Fruit fly (Drosophila melanogaster) whole organism, embryonic: Measurements from ENCODE around the gene Obp19a.

ENCODE experiments used
- Abd-B ChIP-seq: fragments of 200-800 bp; sonication (Bioruptor generic); optimal IDR thresholded peaks from 2 replicates; lab custom pipeline; 2018; ENCODE audit warnings: missing biosample characterization, mild to moderate bottlenecking, missing genetic modification characterization, moderate library complexity
- Ada2b ChIP-seq: fragments of 200-800 bp; sonication (Bioruptor generic); IDR thresholded peaks from 2 replicates; pipeline ENCODE4 v1.3.6; 2022; ENCODE audit warnings: missing biosample characterization, missing genetic modification characterization
- Awh ChIP-seq: fragments of 200-800 bp; sonication (Bioruptor generic); IDR thresholded peaks from 2 replicates; pipeline ENCODE4, ENCODE4 v1.3.6; 2022; ENCODE audit warnings: missing biosample characterization, missing genetic modification characterization
- B-H1 ChIP-seq: fragments of 200-800 bp; sonication (Bioruptor generic); IDR thresholded peaks from 3 replicates; pipeline ENCODE4 v1.3.6; 2022; ENCODE audit warnings: missing biosample characterization, missing genetic modification characterization
- C15 ChIP-seq: fragments of 200-800 bp; sonication (Bioruptor generic); IDR thresholded peaks from 3 replicates; pipeline ENCODE4 v1.3.6; 2022; ENCODE audit warnings: missing biosample characterization, missing genetic modification characterization
- CG11398 ChIP-seq: fragments of 200-800 bp; sonication (Bioruptor generic); optimal IDR thresholded peaks from 2 replicates; lab custom pipeline; 2016; ENCODE audit warnings: missing biosample characterization, missing genetic modification characterization
- CG11456 ChIP-seq: fragments of 200-800 bp; sonication (Bioruptor generic); IDR thresholded peaks from 3 replicates; pipeline ENCODE4 v1.3.6; 2022; ENCODE audit warnings: missing biosample characterization, missing genetic modification characterization
- CG11723 ChIP-seq: fragments of 200-800 bp; sonication (Bioruptor generic); optimal IDR thresholded peaks from 2 replicates; lab custom pipeline; 2017; ENCODE audit warnings: missing biosample characterization, mild to moderate bottlenecking, missing genetic modification characterization
- CG12391 ChIP-seq: fragments of 200-800 bp; sonication (Bioruptor generic); optimal IDR thresholded peaks from 3 replicates; lab custom pipeline; 2018; ENCODE audit warnings: missing biosample characterization, mild to moderate bottlenecking, missing genetic modification characterization, moderate library complexity
- CG13123 ChIP-seq: fragments of 200-800 bp; sonication (Bioruptor generic); optimal IDR thresholded peaks from 2 replicates; lab custom pipeline; 2016; ENCODE audit warnings: missing biosample characterization, missing genetic modification characterization
- CG13424 ChIP-seq: fragments of 200-800 bp; sonication (Bioruptor generic); optimal IDR thresholded peaks from 2 replicates; lab custom pipeline; 2019; ENCODE audit warnings: missing biosample characterization, mild to moderate bottlenecking, missing genetic modification characterization, moderate library complexity
- CG17328 ChIP-seq: fragments of 200-800 bp; sonication (Bioruptor generic); IDR thresholded peaks from 2 replicates; pipeline ENCODE4 v1.3.6; 2022; ENCODE audit warnings: missing biosample characterization, missing genetic modification characterization
- CG17829 ChIP-seq: fragments of 200-800 bp; optimal IDR thresholded peaks from 2 replicates; lab custom pipeline; 2019; ENCODE audit warnings: missing biosample characterization, mild to moderate bottlenecking, missing genetic modification characterization, moderate library complexity
- CG17912 ChIP-seq: fragments of 200-800 bp; sonication (Bioruptor generic); optimal IDR thresholded peaks from 2 replicates; lab custom pipeline; 2018; ENCODE audit warnings: missing biosample characterization, mild to moderate bottlenecking, missing genetic modification characterization
- CG18262 ChIP-seq: fragments of 200-800 bp; optimal IDR thresholded peaks from 3 replicates; lab custom pipeline; 2019; ENCODE audit warnings: missing biosample characterization, mild to moderate bottlenecking, missing genetic modification characterization, moderate library complexity
- CG18599 ChIP-seq: fragments of 200-800 bp; sonication (Bioruptor generic); optimal IDR thresholded peaks from 3 replicates; lab custom pipeline; 2017; ENCODE audit warnings: missing biosample characterization, missing genetic modification characterization, mild to moderate bottlenecking, moderate library complexity, missing genetic modification reagents
- CG2129 ChIP-seq: fragments of 200-800 bp; sonication (Bioruptor generic); IDR thresholded peaks from 2 replicates; pipeline ENCODE4 v1.3.6; 2022; ENCODE audit warnings: missing biosample characterization, missing genetic modification characterization; ENCODE audit not compliant: partially characterized antibody
- CG2889 ChIP-seq: fragments of 200-800 bp; sonication (Bioruptor generic); IDR thresholded peaks from 3 replicates; pipeline ENCODE4 v1.3.6; 2022; ENCODE audit warnings: missing biosample characterization, missing genetic modification characterization
- CG30431 ChIP-seq: fragments of 200-800 bp; sonication (Bioruptor generic); optimal IDR thresholded peaks from 2 replicates; lab custom pipeline; 2017; ENCODE audit warnings: missing biosample characterization, missing genetic modification characterization
- CG31365 ChIP-seq: fragments of 200-800 bp; sonication (Bioruptor generic); optimal IDR thresholded peaks from 2 replicates; lab custom pipeline; 2018; ENCODE audit warnings: missing biosample characterization, mild to moderate bottlenecking, missing genetic modification characterization
- CG32772 ChIP-seq: fragments of 200-800 bp; sonication (Bioruptor generic); IDR thresholded peaks from 2 replicates; pipeline ENCODE4 v1.3.6; 2022; ENCODE audit warnings: missing biosample characterization, missing genetic modification characterization
- CG33557 ChIP-seq: fragments of 200-800 bp; sonication (Bioruptor generic); optimal IDR thresholded peaks from 2 replicates; lab custom pipeline; 2019; ENCODE audit warnings: missing biosample characterization, mild to moderate bottlenecking, missing genetic modification characterization, moderate library complexity
- CG3407 ChIP-seq: fragments of 200-800 bp; sonication (Bioruptor generic); optimal IDR thresholded peaks from 2 replicates; lab custom pipeline; 2018; ENCODE audit warnings: missing biosample characterization, mild to moderate bottlenecking, missing genetic modification characterization
- CG4328 ChIP-seq: fragments of 200-800 bp; sonication (Bioruptor generic); optimal IDR thresholded peaks from 3 replicates; lab custom pipeline; 2017; ENCODE audit warnings: missing biosample characterization, missing genetic modification reagents, missing genetic modification characterization
- CG4617 ChIP-seq: fragments of 200-800 bp; sonication (Bioruptor generic); optimal IDR thresholded peaks from 3 replicates; lab custom pipeline; 2016; ENCODE audit warnings: missing biosample characterization, missing genetic modification characterization, borderline replicate concordance
- CG6791 ChIP-seq: fragments of 200-800 bp; sonication (Bioruptor generic); IDR thresholded peaks from 3 replicates; pipeline ENCODE4 v1.3.6; 2022; ENCODE audit warnings: missing biosample characterization, missing genetic modification characterization; ENCODE audit not compliant: partially characterized antibody
- CG7372 ChIP-seq: fragments of 200-800 bp; sonication (Bioruptor generic); IDR thresholded peaks from 2 replicates; pipeline ENCODE4 v1.3.6; 2022; ENCODE audit warnings: missing biosample characterization, missing genetic modification characterization
- CG7987 ChIP-seq: fragments of 200-800 bp; sonication (Bioruptor generic); optimal IDR thresholded peaks from 2 replicates; lab custom pipeline; 2018; ENCODE audit warnings: missing biosample characterization, mild to moderate bottlenecking, missing genetic modification characterization, moderate library complexity
- CG9437 ChIP-seq: fragments of 200-800 bp; sonication (Bioruptor generic); optimal IDR thresholded peaks from 2 replicates; lab custom pipeline; 2018; ENCODE audit warnings: missing biosample characterization, mild to moderate bottlenecking, missing genetic modification characterization
- CG9817 ChIP-seq: fragments of 200-800 bp; sonication (Bioruptor generic); optimal IDR thresholded peaks from 2 replicates; lab custom pipeline; 2018; ENCODE audit warnings: missing biosample characterization, mild to moderate bottlenecking, missing genetic modification characterization, moderate library complexity
- Dad ChIP-seq: fragments of 200-800 bp; sonication (Bioruptor generic); optimal IDR thresholded peaks from 3 replicates; lab custom pipeline; 2016; ENCODE audit warnings: missing biosample characterization, missing genetic modification characterization
- Fer1 ChIP-seq: fragments of 200-800 bp; sonication (Bioruptor generic); optimal IDR thresholded peaks from 2 replicates; lab custom pipeline; 2017; ENCODE audit warnings: missing biosample characterization, mild to moderate bottlenecking, missing genetic modification characterization
- H15 ChIP-seq: fragments of 200-800 bp; sonication (Bioruptor generic); IDR thresholded peaks from 3 replicates; pipeline ENCODE4 v1.3.6; 2022; ENCODE audit warnings: missing biosample characterization, missing genetic modification characterization
- HmgD ChIP-seq: fragments of 200-800 bp; sonication (Bioruptor generic); optimal IDR thresholded peaks from 3 replicates; lab custom pipeline; 2016; ENCODE audit warnings: missing biosample characterization, missing genetic modification characterization
- Hsf ChIP-seq: fragments of 200-800 bp; sonication (Bioruptor generic); optimal IDR thresholded peaks from 3 replicates; lab custom pipeline; 2016; ENCODE audit warnings: missing biosample characterization, missing genetic modification characterization
- NFAT ChIP-seq: fragments of 200-800 bp; sonication (Bioruptor generic); IDR thresholded peaks from 2 replicates; pipeline ENCODE4 v1.3.6; 2022; ENCODE audit warnings: missing biosample characterization, missing genetic modification characterization
- NK7.1 ChIP-seq: fragments of 200-800 bp; sonication (Bioruptor generic); optimal IDR thresholded peaks from 3 replicates; lab custom pipeline; 2016; ENCODE audit warnings: missing biosample characterization, missing genetic modification characterization
- ab ChIP-seq: fragments of 200-800 bp; sonication (Bioruptor generic); optimal IDR thresholded peaks from 2 replicates; lab custom pipeline; 2016; ENCODE audit warnings: missing biosample characterization, missing genetic modification characterization
- aop ChIP-seq: fragments of 200-800 bp; sonication (Bioruptor generic); IDR thresholded peaks from 2 replicates; pipeline ENCODE4 v1.3.6; 2022; ENCODE audit warnings: missing biosample characterization, missing genetic modification characterization
- ara ChIP-seq: fragments of 200-800 bp; sonication (Bioruptor generic); IDR thresholded peaks from 2 replicates; pipeline ENCODE4 v1.3.6; 2022; ENCODE audit warnings: missing biosample characterization, missing genetic modification characterization
- az2 ChIP-seq: fragments of 200-800 bp; sonication (Bioruptor generic); optimal IDR thresholded peaks from 3 replicates; lab custom pipeline; 2016; ENCODE audit warnings: missing biosample characterization, missing genetic modification characterization
- cad ChIP-seq: fragments of >200 bp; optimal IDR thresholded peaks from 2 replicates; lab custom pipeline; 2017; ENCODE audit warnings: missing biosample characterization, missing genetic modification characterization
- cas ChIP-seq: fragments of 200-800 bp; sonication (Bioruptor generic); IDR thresholded peaks from 2 replicates; pipeline ENCODE4 v1.3.6; 2022; ENCODE audit warnings: missing biosample characterization, missing genetic modification characterization
- crp ChIP-seq, 2 experiments: fragments of 200-800 bp; sonication (Bioruptor generic); optimal IDR thresholded peaks; 2 replicates in 1 of 2; 3 replicates in 1 of 2; lab custom pipeline; 2017; ENCODE audit warnings: missing biosample characterization in 2 of 2, missing genetic modification characterization in 2 of 2, mild to moderate bottlenecking in 1 of 2, moderate library complexity in 1 of 2
- cwo ChIP-seq: fragments of 200-800 bp; sonication (Bioruptor generic); optimal IDR thresholded peaks from 3 replicates; lab custom pipeline; 2017; ENCODE audit warnings: missing biosample characterization, missing genetic modification characterization, mild to moderate bottlenecking, moderate library complexity, missing genetic modification reagents
- fd3F ChIP-seq: fragments of 200-800 bp; sonication (Bioruptor generic); optimal IDR thresholded peaks from 2 replicates; lab custom pipeline; 2018; ENCODE audit warnings: missing biosample characterization, mild to moderate bottlenecking, missing genetic modification characterization, moderate library complexity
- mirr ChIP-seq: fragments of 200-800 bp; sonication (Bioruptor generic); optimal IDR thresholded peaks from 3 replicates; lab custom pipeline; 2018; ENCODE audit warnings: missing biosample characterization, mild to moderate bottlenecking, missing genetic modification characterization
- nerfin-1 ChIP-seq: fragments of 200-800 bp; sonication (Bioruptor generic); optimal IDR thresholded peaks from 3 replicates; lab custom pipeline; 2019; ENCODE audit warnings: missing biosample characterization, mild to moderate bottlenecking, missing genetic modification characterization, moderate library complexity
- nmo ChIP-seq: fragments of 200-800 bp; sonication (Bioruptor generic); optimal IDR thresholded peaks from 2 replicates; lab custom pipeline; 2018; ENCODE audit warnings: missing biosample characterization, mild to moderate bottlenecking, missing genetic modification characterization, moderate library complexity
- slbo ChIP-seq: fragments of 200-800 bp; sonication (Bioruptor generic); IDR thresholded peaks from 2 replicates; pipeline ENCODE4 v1.3.6; 2022; ENCODE audit warnings: missing biosample characterization, missing genetic modification characterization
- ssp ChIP-seq: fragments of 200-800 bp; sonication (Bioruptor generic); IDR thresholded peaks from 2 replicates; pipeline ENCODE4 v1.3.6; 2022; ENCODE audit warnings: missing biosample characterization, missing genetic modification characterization
- unc-4 ChIP-seq: fragments of 200-800 bp; sonication (Bioruptor generic); IDR thresholded peaks from 2 replicates; pipeline ENCODE4 v1.3.6; 2022; ENCODE audit warnings: missing biosample characterization, missing genetic modification characterization; ENCODE audit not compliant: partially characterized antibody

Obp19a gene

dm6 chrX:20434534-20434933 is 19.0 kb downstream of the Obp19a start (continued):
- TF ChIP-seq CG30431 (GFP tag; lab: Kevin White, UChicago), result no peak
- TF ChIP-seq CG13424 (tag; lab: Kevin White, UChicago), result peak; percentile 48
- no peak for TF ChIP-seq cad (GFP tag; lab: Kevin White, UChicago)
- TF ChIP-seq CG13123 (GFP tag; lab: Kevin White, UChicago), result no peak
- no peak for TF ChIP-seq CG2129 (GFP tag; lab: Robert Waterston, UW)
- TF ChIP-seq CG12391 (tag; lab: Kevin White, UChicago), result peak; percentile 15
- peak; percentile 6 for TF ChIP-seq Hsf (GFP tag; lab: Kevin White, UChicago)
- peak; percentile 40 for TF ChIP-seq CG9817 (tag; lab: Kevin White, UChicago)
- no peak for TF ChIP-seq CG6791 (GFP tag; lab: Robert Waterston, UW)
- no peak for TF ChIP-seq B-H1
- no peak for TF ChIP-seq CG17829 (tag; lab: Kevin White, UChicago)
- TF ChIP-seq nerfin-1, result no peak
- no peak for TF ChIP-seq CG2889
- no peak for TF ChIP-seq crp (GFP tag; optimal IDR thresholded peaks at IDR 0.05; lab: Kevin White, UChicago)
- no peak for TF ChIP-seq CG9437 (GFP tag; lab: Kevin White, UChicago)
- no peak for TF ChIP-seq CG11723
- no peak for TF ChIP-seq nmo (GFP tag; lab: Kevin White, UChicago)
- no peak for TF ChIP-seq cas (GFP tag; lab: Robert Waterston, UW)
- no peak for TF ChIP-seq aop (GFP tag; lab: Robert Waterston, UW)
- TF ChIP-seq CG31365 (tag; lab: Kevin White, UChicago), result no peak
- peak; percentile 66 for TF ChIP-seq slbo (GFP tag; lab: Robert Waterston, UW)
- TF ChIP-seq mirr (GFP tag; lab: Kevin White, UChicago), result no peak
- TF ChIP-seq CG17328 (GFP tag; lab: Robert Waterston, UW), result no peak
- peak; percentile 51 for TF ChIP-seq Fer1 (GFP tag; lab: Kevin White, UChicago)
- TF ChIP-seq CG33557 (GFP tag; lab: Kevin White, UChicago), result no peak
- no peak for TF ChIP-seq ab (GFP tag; lab: Kevin White, UChicago)
- TF ChIP-seq CG17912 (GFP tag; lab: Kevin White, UChicago), result no peak
- no peak for TF ChIP-seq unc-4 (GFP tag; lab: Robert Waterston, UW)
- no peak for TF ChIP-seq NFAT (GFP tag; lab: Robert Waterston, UW)
- TF ChIP-seq Abd-B (GFP tag; lab: Kevin White, UChicago), result no peak
- TF ChIP-seq CG11398, result no peak
- peak; percentile 39 for TF ChIP-seq cwo
- TF ChIP-seq C15 (GFP tag; lab: Robert Waterston, UW), result no peak
- no peak for TF ChIP-seq ara (GFP tag; lab: Robert Waterston, UW)
- no peak for TF ChIP-seq CG4328 (GFP tag; lab: Kevin White, UChicago)
- TF ChIP-seq Ada2b (GFP tag; lab: Robert Waterston, UW), result no peak
- no peak for TF ChIP-seq Dad
- TF ChIP-seq CG3407 (GFP tag; lab: Kevin White, UChicago), result no peak
- no peak for TF ChIP-seq az2 (GFP tag; lab: Kevin White, UChicago)
- TF ChIP-seq NK7.1 (GFP tag; lab: Kevin White, UChicago), result no peak
- no peak for TF ChIP-seq CG18262
- no peak for TF ChIP-seq CG7372
- no peak for TF ChIP-seq CG7987 (GFP tag; lab: Kevin White, UChicago)
- no peak for TF ChIP-seq HmgD
- TF ChIP-seq CG11456, result no peak
- no peak for TF ChIP-seq CG32772 (GFP tag; lab: Robert Waterston, UW)
- no peak for TF ChIP-seq ssp (GFP tag; lab: Robert Waterston, UW)
- TF ChIP-seq CG18599, result peak; percentile 77
- no peak for TF ChIP-seq CG4617 (GFP tag; lab: Kevin White, UChicago)
- TF ChIP-seq fd3F, result no peak
- no peak for TF ChIP-seq Awh (GFP tag; lab: Robert Waterston, UW)
- no peak for TF ChIP-seq H15 (GFP tag; lab: Robert Waterston, UW)
